Fruit fly (Drosophila melanogaster) whole organism, embryonic: ENCODE results near the gene Prosalpha6.

ENCODE experiments used
- Bdp1 ChIP-seq: fragments of 200-800 bp; sonication (Bioruptor generic); optimal IDR thresholded peaks from 3 replicates; lab custom pipeline; 2016; ENCODE audit warnings: missing biosample characterization, missing genetic modification characterization
- CG1024 ChIP-seq: fragments of 200-800 bp; sonication (Bioruptor generic); IDR thresholded peaks from 2 replicates; pipeline ENCODE4 v1.3.6; 2022; ENCODE audit warnings: missing biosample characterization, missing genetic modification characterization
- CG10267 ChIP-seq: fragments of 200-800 bp; sonication (Bioruptor generic); optimal IDR thresholded peaks from 2 replicates; lab custom pipeline; 2018; ENCODE audit warnings: missing biosample characterization, mild to moderate bottlenecking, missing genetic modification characterization, moderate library complexity
- CG11247 ChIP-seq: fragments of 200-800 bp; sonication (Bioruptor generic); IDR thresholded peaks from 2 replicates; pipeline ENCODE4 v1.3.6; 2022; ENCODE audit warnings: missing biosample characterization, missing genetic modification characterization
- CG12659 ChIP-seq: fragments of 200-800 bp; sonication (Bioruptor generic); optimal IDR thresholded peaks from 3 replicates; lab custom pipeline; 2017; ENCODE audit warnings: mild to moderate bottlenecking, missing biosample characterization, missing genetic modification reagents, missing genetic modification characterization
- CG12769 ChIP-seq: fragments of 200-800 bp; sonication (Bioruptor generic); optimal IDR thresholded peaks from 2 replicates; lab custom pipeline; 2019; ENCODE audit warnings: missing biosample characterization, mild to moderate bottlenecking, missing genetic modification characterization, moderate library complexity
- CG13123 ChIP-seq: fragments of 200-800 bp; sonication (Bioruptor generic); optimal IDR thresholded peaks from 2 replicates; lab custom pipeline; 2016; ENCODE audit warnings: missing biosample characterization, missing genetic modification characterization
- CG13624 ChIP-seq: fragments of 200-800 bp; sonication (Bioruptor generic); optimal IDR thresholded peaks from 2 replicates; lab custom pipeline; 2016; ENCODE audit warnings: missing biosample characterization, missing genetic modification characterization
- CG14441 ChIP-seq: fragments of 200-800 bp; sonication (Bioruptor generic); IDR thresholded peaks from 2 replicates; pipeline ENCODE4 v1.3.6; 2022; ENCODE audit warnings: missing biosample characterization, missing genetic modification characterization
- CG15011 ChIP-seq: fragments of 200-800 bp; sonication (Bioruptor generic); optimal IDR thresholded peaks from 3 replicates; lab custom pipeline; 2018; ENCODE audit warnings: missing biosample characterization, mild to moderate bottlenecking, missing genetic modification characterization
- CG15514 ChIP-seq: fragments of 200-800 bp; sonication (Bioruptor generic); optimal IDR thresholded peaks from 3 replicates; lab custom pipeline; 2017; ENCODE audit warnings: missing biosample characterization, missing genetic modification characterization, mild to moderate bottlenecking, moderate library complexity, missing genetic modification reagents
- CG17361 ChIP-seq: fragments of 200-800 bp; sonication (Bioruptor generic); IDR thresholded peaks from 3 replicates; pipeline ENCODE4 v1.3.6; 2022; ENCODE audit warnings: missing biosample characterization, missing genetic modification characterization
- CG17912 ChIP-seq: fragments of 200-800 bp; sonication (Bioruptor generic); optimal IDR thresholded peaks from 2 replicates; lab custom pipeline; 2018; ENCODE audit warnings: missing biosample characterization, mild to moderate bottlenecking, missing genetic modification characterization
- CG18599 ChIP-seq: fragments of 200-800 bp; sonication (Bioruptor generic); optimal IDR thresholded peaks from 3 replicates; lab custom pipeline; 2017; ENCODE audit warnings: missing biosample characterization, missing genetic modification characterization, mild to moderate bottlenecking, moderate library complexity, missing genetic modification reagents
- CG2678 ChIP-seq: fragments of 200-800 bp; sonication (Bioruptor generic); optimal IDR thresholded peaks from 3 replicates; lab custom pipeline; 2019; ENCODE audit warnings: missing biosample characterization, mild to moderate bottlenecking, missing genetic modification characterization, moderate library complexity
- CG34224 ChIP-seq: fragments of 200-800 bp; sonication (Bioruptor generic); IDR thresholded peaks from 3 replicates; pipeline ENCODE4 v1.3.6; 2022; ENCODE audit warnings: missing biosample characterization, missing genetic modification characterization; ENCODE audit not compliant: partially characterized antibody
- CG4854 ChIP-seq: fragments of 200-800 bp; sonication (Bioruptor generic); optimal IDR thresholded peaks from 2 replicates; lab custom pipeline; 2016; ENCODE audit warnings: missing biosample characterization, missing genetic modification characterization, inconsistent platforms
- CG5953 ChIP-seq: fragments of 200-800 bp; sonication (Bioruptor generic); IDR thresholded peaks from 2 replicates; pipeline ENCODE4 v1.3.6; 2022; ENCODE audit warnings: missing biosample characterization, missing genetic modification characterization
- CG9932 ChIP-seq: fragments of 200-800 bp; sonication (Bioruptor generic); IDR thresholded peaks from 2 replicates; pipeline ENCODE4 v1.3.6; 2022; ENCODE audit warnings: missing biosample characterization, missing genetic modification characterization
- E2f1 ChIP-seq: fragments of 200-800 bp; sonication (Bioruptor generic); IDR thresholded peaks from 2 replicates; pipeline ENCODE4 v1.3.6; 2022; ENCODE audit warnings: missing biosample characterization, missing genetic modification characterization
- HHEX ChIP-seq: fragments of 200-800 bp; sonication (Bioruptor generic); optimal IDR thresholded peaks from 3 replicates; lab custom pipeline; 2017; ENCODE audit warnings: missing biosample characterization, mild to moderate bottlenecking, missing genetic modification characterization, missing genetic modification reagents
- HLH54F ChIP-seq: fragments of 200-800 bp; sonication (Bioruptor generic); optimal IDR thresholded peaks from 3 replicates; lab custom pipeline; 2016; ENCODE audit warnings: missing biosample characterization, missing genetic modification characterization
- Hr39 ChIP-seq: fragments of >200 bp; optimal IDR thresholded peaks from 2 replicates; lab custom pipeline; 2017
- Hsf ChIP-seq: fragments of 200-800 bp; sonication (Bioruptor generic); optimal IDR thresholded peaks from 3 replicates; lab custom pipeline; 2016; ENCODE audit warnings: missing biosample characterization, missing genetic modification characterization
- Jarid2 ChIP-seq: fragments of 200-800 bp; sonication (Bioruptor generic); optimal IDR thresholded peaks from 3 replicates; lab custom pipeline; 2017; ENCODE audit warnings: mild to moderate bottlenecking, missing biosample characterization, missing genetic modification reagents, missing genetic modification characterization
- Max ChIP-seq: fragments of 200-800 bp; sonication (Bioruptor generic); optimal IDR thresholded peaks from 2 replicates; lab custom pipeline; 2016; ENCODE audit warnings: missing biosample characterization, mild to moderate bottlenecking, missing genetic modification characterization
- Oli ChIP-seq: fragments of 200-800 bp; sonication (Bioruptor generic); optimal IDR thresholded peaks from 2 replicates; lab custom pipeline; 2018; ENCODE audit warnings: missing biosample characterization, mild to moderate bottlenecking, missing genetic modification characterization, moderate library complexity
- Opbp ChIP-seq: fragments of 200-800 bp; sonication (Bioruptor generic); IDR thresholded peaks from 3 replicates; pipeline ENCODE4 v1.3.6; 2022; ENCODE audit warnings: missing biosample characterization, missing genetic modification characterization; ENCODE audit not compliant: partially characterized antibody
- Poxn ChIP-seq: fragments of 200-800 bp; sonication (Bioruptor generic); IDR thresholded peaks from 2 replicates; pipeline ENCODE4 v1.3.6; 2022; ENCODE audit warnings: missing biosample characterization, missing genetic modification characterization
- Trl ChIP-seq, 3 experiments: fragments of >200 bp in 2 of 3; fragments of 200-800 bp in 1 of 3; sonication (Bioruptor generic) in 1 of 3; optimal IDR thresholded peaks; 2 replicates in 1 of 3; 3 replicates in 2 of 3; lab custom pipeline; 2016 to 2017; ENCODE audit warnings: missing biosample characterization in 1 of 3, missing genetic modification characterization in 1 of 3
- YL-1 ChIP-seq: fragments of 200-800 bp; sonication (Bioruptor generic); optimal IDR thresholded peaks from 3 replicates; lab custom pipeline; 2017; ENCODE audit warnings: missing biosample characterization, mild to moderate bottlenecking, missing genetic modification characterization
- az2 ChIP-seq: fragments of 200-800 bp; sonication (Bioruptor generic); optimal IDR thresholded peaks from 3 replicates; lab custom pipeline; 2016; ENCODE audit warnings: missing biosample characterization, missing genetic modification characterization
- ci ChIP-seq: fragments of 200-800 bp; sonication (Bioruptor generic); IDR thresholded peaks from 3 replicates; pipeline ENCODE4 v1.3.6; 2022; ENCODE audit warnings: missing biosample characterization, missing genetic modification characterization
- crc ChIP-seq: fragments of 200-800 bp; sonication (Bioruptor generic); optimal IDR thresholded peaks from 2 replicates; lab custom pipeline; 2016; ENCODE audit warnings: missing biosample characterization, missing genetic modification characterization
- crol ChIP-seq: fragments of 200-800 bp; sonication (Bioruptor generic); IDR thresholded peaks from 2 replicates; pipeline ENCODE4 v1.3.6; 2022; ENCODE audit warnings: missing biosample characterization, missing genetic modification characterization
- ftz-f1 ChIP-seq: fragments of 200-800 bp; sonication (Bioruptor generic); optimal IDR thresholded peaks from 2 replicates; lab custom pipeline; 2016; ENCODE audit warnings: missing biosample characterization, missing genetic modification characterization
- gro ChIP-seq: fragments of 200-800 bp; sonication (Bioruptor generic); optimal IDR thresholded peaks from 2 replicates; lab custom pipeline; 2016; ENCODE audit warnings: missing biosample characterization, missing genetic modification characterization
- gsb-n ChIP-seq: fragments of 200-800 bp; sonication (Bioruptor generic); optimal IDR thresholded peaks from 3 replicates; lab custom pipeline; 2018; ENCODE audit warnings: missing biosample characterization, mild to moderate bottlenecking, missing genetic modification characterization
- ham ChIP-seq: fragments of 200-800 bp; sonication (Bioruptor generic); IDR thresholded peaks from 2 replicates; pipeline ENCODE4 v1.3.6; 2022; ENCODE audit warnings: missing biosample characterization, missing genetic modification characterization
- her ChIP-seq: fragments of 200-800 bp; sonication (Bioruptor generic); optimal IDR thresholded peaks from 2 replicates; lab custom pipeline; 2016; ENCODE audit warnings: missing biosample characterization, missing genetic modification characterization
- ind ChIP-seq: fragments of 200-800 bp; sonication (Bioruptor generic); optimal IDR thresholded peaks from 3 replicates; lab custom pipeline; 2016; ENCODE audit warnings: missing biosample characterization, missing genetic modification characterization
- lilli ChIP-seq: fragments of 200-800 bp; sonication (Bioruptor generic); optimal IDR thresholded peaks from 3 replicates; lab custom pipeline; 2016; ENCODE audit warnings: missing biosample characterization, missing genetic modification characterization
- org-1 ChIP-seq: fragments of 200-800 bp; sonication (Bioruptor generic); optimal IDR thresholded peaks from 2 replicates; lab custom pipeline; 2017; ENCODE audit warnings: missing biosample characterization, missing genetic modification characterization
- otp ChIP-seq: fragments of 200-800 bp; sonication (Bioruptor generic); IDR thresholded peaks from 3 replicates; pipeline ENCODE4, ENCODE4 v1.3.6; 2022; ENCODE audit warnings: missing biosample characterization, missing genetic modification characterization
- shn ChIP-seq: fragments of 200-800 bp; sonication (Bioruptor generic); optimal IDR thresholded peaks from 3 replicates; lab custom pipeline; 2016; ENCODE audit warnings: missing biosample characterization, missing genetic modification characterization
- stc ChIP-seq: fragments of 200-800 bp; sonication (Bioruptor generic); IDR thresholded peaks from 2 replicates; pipeline ENCODE4 v1.3.6; 2022; ENCODE audit warnings: missing biosample characterization, missing genetic modification characterization
- stwl ChIP-seq: fragments of 200-800 bp; sonication (Bioruptor generic); optimal IDR thresholded peaks from 3 replicates; lab custom pipeline; 2018; ENCODE audit warnings: missing biosample characterization, mild to moderate bottlenecking, missing genetic modification characterization, moderate library complexity
- sug ChIP-seq: fragments of 200-800 bp; optimal IDR thresholded peaks from 2 replicates; lab custom pipeline; 2019; ENCODE audit warnings: missing biosample characterization, mild to moderate bottlenecking, missing genetic modification characterization, moderate library complexity
- twi ChIP-seq: fragments of 200-800 bp; optimal IDR thresholded peaks from 2 replicates; lab custom pipeline; 2019; ENCODE audit warnings: missing biosample characterization, mild to moderate bottlenecking, missing genetic modification characterization, moderate library complexity
- unc-4 ChIP-seq: fragments of 200-800 bp; sonication (Bioruptor generic); IDR thresholded peaks from 2 replicates; pipeline ENCODE4 v1.3.6; 2022; ENCODE audit warnings: missing biosample characterization, missing genetic modification characterization; ENCODE audit not compliant: partially characterized antibody
- z ChIP-seq: fragments of 200-800 bp; sonication (Bioruptor generic); IDR thresholded peaks from 3 replicates; pipeline ENCODE4 v1.3.6; 2022; ENCODE audit warnings: missing biosample characterization, missing genetic modification characterization
- zfh1 ChIP-seq: fragments of 200-800 bp; sonication (Bioruptor generic); IDR thresholded peaks from 3 replicates; pipeline ENCODE4 v1.3.6; 2022; ENCODE audit warnings: missing biosample characterization, missing genetic modification characterization

The Prosalpha6 gene

dm6 chr2L:10246785-10247190, 25.6 kb downstream of the Prosalpha6 start, which contains the start of gene chico (continued):
- TF ChIP-seq CG15514 (GFP tag; lab: Kevin White, UChicago) (no peak), CG12659 (peak; percentile 77), lilli (peak; percentile 38), Hr39 (lab: Kevin White, UChicago) (no peak), ham (no peak), CG4854 (GFP tag; lab: Kevin White, UChicago) (peak; percentile 4), Max (GFP tag; lab: Kevin White, UChicago) (peak; percentile 23), org-1 (no peak), CG9932 (no peak), Trl (optimal IDR thresholded peaks at IDR 0.05; lab: Kevin White, UChicago) (no peak), Trl (GFP tag; optimal IDR thresholded peaks at IDR 0.05; lab: Kevin White, UChicago) (no peak), CG13123 (no peak), HLH54F (no peak), CG15011 (GFP tag; lab: Kevin White, UChicago) (no peak), CG11247 (GFP tag; lab: Robert Waterston, UW) (no peak), CG10267 (tag; lab: Kevin White, UChicago) (peak; percentile 52), az2 (GFP tag; lab: Kevin White, UChicago) (no peak), CG14441 (GFP tag; lab: Robert Waterston, UW) (no peak), gro (GFP tag; lab: Kevin White, UChicago) (peak; percentile 47), CG13624 (GFP tag; lab: Kevin White, UChicago) (peak; percentile 68), ind (no peak), Opbp (GFP tag; lab: Robert Waterston, UW) (no peak; the same call in 1 of the 3 replicates), Hsf (GFP tag; lab: Kevin White, UChicago) (no peak), stwl (peak; percentile 97), stc (no peak), crc (no peak), Poxn (GFP tag; lab: Robert Waterston, UW) (no peak), Bdp1 (GFP tag; lab: Kevin White, UChicago) (no peak), Jarid2 (GFP tag; lab: Kevin White, UChicago) (no peak), CG2678 (tag; lab: Kevin White, UChicago) (no peak), her (peak; percentile 42), zfh1 (no peak), ftz-f1 (no peak), shn (GFP tag; lab: Kevin White, UChicago) (no peak), HHEX (no peak), twi (tag; lab: Kevin White, UChicago) (peak; percentile 19), Oli (tag; lab: Kevin White, UChicago) (no peak), CG5953 (GFP tag; lab: Robert Waterston, UW) (no peak), CG34224 (GFP tag; lab: Robert Waterston, UW) (peak; percentile 56), gsb-n (tag; lab: Kevin White, UChicago) (no peak), YL-1 (GFP tag; lab: Kevin White, UChicago) (peak; percentile 62), otp (GFP tag; lab: Robert Waterston, UW) (no peak), unc-4 (GFP tag; lab: Robert Waterston, UW) (peak; percentile 62), E2f1 (no peak), sug (tag; lab: Kevin White, UChicago) (peak; percentile 50), CG12769 (tag; lab: Kevin White, UChicago) (no peak), CG17361 (GFP tag; lab: Robert Waterston, UW) (no peak; the same call in 2 of the 3 replicates), CG18599 (GFP tag; lab: Kevin White, UChicago) (no peak), crol (GFP tag; lab: Robert Waterston, UW) (no peak), z (GFP tag; lab: Robert Waterston, UW) (no peak), CG1024 (GFP tag; lab: Robert Waterston, UW) (no peak), CG17912 (no peak), ci (GFP tag; lab: Robert Waterston, UW) (no peak)
